Fruit fly (Drosophila melanogaster) whole organism, embryonic: ENCODE measurements around the gene CG13250.
A peak's percentile ranks its signal among the peaks of the same experiment; 100 is the strongest.

ENCODE experiments used
- Abd-B ChIP-seq: fragments of 200-800 bp; sonication (Bioruptor generic); optimal IDR thresholded peaks from 2 replicates; lab custom pipeline; 2018; ENCODE audit warnings: missing biosample characterization, mild to moderate bottlenecking, missing genetic modification characterization, moderate library complexity
- Aef1 ChIP-seq: fragments of 200-800 bp; sonication (Bioruptor generic); IDR thresholded peaks from 3 replicates; pipeline ENCODE4 v1.3.6; 2022; ENCODE audit warnings: missing biosample characterization, missing genetic modification characterization
- Antp ChIP-seq: fragments of 200-800 bp; sonication (Bioruptor generic); optimal IDR thresholded peaks from 3 replicates; lab custom pipeline; 2016; ENCODE audit warnings: missing biosample characterization, missing genetic modification characterization
- Bgb ChIP-seq: fragments of 200-800 bp; sonication (Bioruptor generic); IDR thresholded peaks from 2 replicates; pipeline ENCODE4 v1.3.6; 2022; ENCODE audit warnings: missing biosample characterization, missing genetic modification characterization; ENCODE audit not compliant: partially characterized antibody
- CG10147 ChIP-seq: fragments of 200-800 bp; sonication (Bioruptor generic); optimal IDR thresholded peaks from 2 replicates; lab custom pipeline; 2019; ENCODE audit warnings: missing biosample characterization, mild to moderate bottlenecking, missing genetic modification characterization, moderate library complexity
- CG10274 ChIP-seq: fragments of 200-800 bp; sonication (Bioruptor generic); optimal IDR thresholded peaks from 3 replicates; lab custom pipeline; 2017; ENCODE audit warnings: missing biosample characterization, mild to moderate bottlenecking, missing genetic modification characterization
- CG10654 ChIP-seq: fragments of 200-800 bp; sonication (Bioruptor generic); optimal IDR thresholded peaks from 2 replicates; lab custom pipeline; 2016; ENCODE audit warnings: missing biosample characterization, missing genetic modification characterization
- CG11085 ChIP-seq: fragments of 200-800 bp; sonication (Bioruptor generic); IDR thresholded peaks from 2 replicates; pipeline ENCODE4 v1.3.6; 2022; ENCODE audit warnings: missing biosample characterization, missing genetic modification characterization
- CG11093 ChIP-seq: fragments of 200-800 bp; sonication (Bioruptor generic); IDR thresholded peaks from 3 replicates; pipeline ENCODE4 v1.3.6; 2022; ENCODE audit warnings: missing biosample characterization, missing genetic modification characterization
- CG14710 ChIP-seq: fragments of 200-800 bp; sonication (Bioruptor generic); optimal IDR thresholded peaks from 3 replicates; lab custom pipeline; 2019; ENCODE audit warnings: missing biosample characterization, mild to moderate bottlenecking, missing genetic modification characterization, moderate library complexity
- CG16815 ChIP-seq: fragments of 200-800 bp; sonication (Bioruptor generic); optimal IDR thresholded peaks from 3 replicates; lab custom pipeline; 2017; ENCODE audit warnings: missing biosample characterization, mild to moderate bottlenecking, missing genetic modification characterization
- CG17359 ChIP-seq: fragments of 200-800 bp; sonication (Bioruptor generic); optimal IDR thresholded peaks from 3 replicates; lab custom pipeline; 2018; ENCODE audit warnings: missing biosample characterization, mild to moderate bottlenecking, missing genetic modification characterization, moderate library complexity
- CG17361 ChIP-seq: fragments of 200-800 bp; sonication (Bioruptor generic); IDR thresholded peaks from 3 replicates; pipeline ENCODE4 v1.3.6; 2022; ENCODE audit warnings: missing biosample characterization, missing genetic modification characterization
- CG2678 ChIP-seq: fragments of 200-800 bp; sonication (Bioruptor generic); optimal IDR thresholded peaks from 3 replicates; lab custom pipeline; 2019; ENCODE audit warnings: missing biosample characterization, mild to moderate bottlenecking, missing genetic modification characterization, moderate library complexity
- CG2712 ChIP-seq: fragments of 200-800 bp; optimal IDR thresholded peaks from 3 replicates; lab custom pipeline; 2019; ENCODE audit warnings: missing biosample characterization, mild to moderate bottlenecking, missing genetic modification characterization, moderate library complexity
- CG2875 ChIP-seq: fragments of 200-800 bp; sonication (Bioruptor generic); optimal IDR thresholded peaks from 2 replicates; lab custom pipeline; 2017; ENCODE audit warnings: missing biosample characterization, mild to moderate bottlenecking, missing genetic modification characterization, missing genetic modification reagents
- CG3838 ChIP-seq: fragments of 200-800 bp; sonication (Bioruptor generic); optimal IDR thresholded peaks from 3 replicates; lab custom pipeline; 2016; ENCODE audit warnings: missing biosample characterization, missing genetic modification characterization
- CG42726 ChIP-seq: fragments of 200-800 bp; sonication (Bioruptor generic); IDR thresholded peaks from 2 replicates; pipeline ENCODE4 v1.3.6; 2022; ENCODE audit warnings: missing biosample characterization, missing genetic modification characterization; ENCODE audit not compliant: partially characterized antibody
- CG4730 ChIP-seq: fragments of 200-800 bp; sonication (Bioruptor generic); IDR thresholded peaks from 2 replicates; pipeline ENCODE4 v1.3.6; 2022; ENCODE audit warnings: missing biosample characterization, missing genetic modification characterization
- CG5180 ChIP-seq: fragments of 200-800 bp; sonication (Bioruptor generic); optimal IDR thresholded peaks from 3 replicates; lab custom pipeline; 2017; ENCODE audit warnings: missing biosample characterization, missing genetic modification characterization, mild to moderate bottlenecking, moderate library complexity, missing genetic modification reagents
- CG7556 ChIP-seq: fragments of 200-800 bp; sonication (Bioruptor generic); optimal IDR thresholded peaks from 2 replicates; lab custom pipeline; 2017; ENCODE audit warnings: missing biosample characterization, mild to moderate bottlenecking, missing genetic modification characterization
- CG7839 ChIP-seq: fragments of 200-800 bp; sonication (Bioruptor generic); optimal IDR thresholded peaks from 3 replicates; lab custom pipeline; 2018; ENCODE audit warnings: missing biosample characterization, mild to moderate bottlenecking, missing genetic modification characterization, moderate library complexity
- CG9609 ChIP-seq: fragments of 200-800 bp; sonication (Bioruptor generic); optimal IDR thresholded peaks from 3 replicates; lab custom pipeline; 2016; ENCODE audit warnings: missing biosample characterization, missing genetic modification characterization
- CG9797 ChIP-seq: fragments of 200-800 bp; sonication (Bioruptor generic); optimal IDR thresholded peaks from 3 replicates; lab custom pipeline; 2018; ENCODE audit warnings: missing biosample characterization, mild to moderate bottlenecking, missing genetic modification characterization
- CkIIα-i1 ChIP-seq: fragments of 200-800 bp; sonication (Bioruptor generic); IDR thresholded peaks from 2 replicates; pipeline ENCODE4 v1.3.6; 2022; ENCODE audit warnings: missing biosample characterization, missing genetic modification characterization
- CoRest ChIP-seq: fragments of 200-800 bp; sonication (Bioruptor generic); optimal IDR thresholded peaks from 3 replicates; lab custom pipeline; 2018; ENCODE audit warnings: missing biosample characterization, mild to moderate bottlenecking, missing genetic modification characterization, moderate library complexity
- Dbx ChIP-seq: fragments of 200-800 bp; sonication (Bioruptor generic); IDR thresholded peaks from 3 replicates; pipeline ENCODE4 v1.3.6; 2022; ENCODE audit warnings: missing biosample characterization, missing genetic modification characterization
- Dref ChIP-seq: fragments of 200-800 bp; sonication (Bioruptor generic); IDR thresholded peaks from 2 replicates; pipeline ENCODE4 v1.3.6; 2022; ENCODE audit warnings: missing biosample characterization, missing genetic modification characterization
- Elba2 ChIP-seq: fragments of 200-800 bp; sonication (Bioruptor generic); optimal IDR thresholded peaks from 3 replicates; lab custom pipeline; 2016; ENCODE audit warnings: missing biosample characterization, missing genetic modification characterization
- Ets65A ChIP-seq: fragments of 200-800 bp; sonication (Bioruptor generic); peaks from one replicate; lab custom pipeline; 2016; ENCODE audit warnings: missing biosample characterization, missing genetic modification characterization
- H2.0 ChIP-seq: fragments of 200-800 bp; sonication (Bioruptor generic); IDR thresholded peaks from 2 replicates; pipeline ENCODE4 v1.3.6; 2022; ENCODE audit warnings: missing biosample characterization, missing genetic modification characterization
- HmgZ ChIP-seq: fragments of 200-800 bp; sonication (Bioruptor generic); optimal IDR thresholded peaks from 2 replicates; lab custom pipeline; 2018; ENCODE audit warnings: missing biosample characterization, mild to moderate bottlenecking, missing genetic modification characterization
- MBD-R2 ChIP-seq: fragments of 200-800 bp; sonication (Bioruptor generic); IDR thresholded peaks from 2 replicates; pipeline ENCODE4 v1.3.6; 2022; ENCODE audit warnings: missing biosample characterization, missing genetic modification characterization
- NK7.1 ChIP-seq: fragments of 200-800 bp; sonication (Bioruptor generic); optimal IDR thresholded peaks from 3 replicates; lab custom pipeline; 2016; ENCODE audit warnings: missing biosample characterization, missing genetic modification characterization
- Rx ChIP-seq: fragments of 200-800 bp; sonication (Bioruptor generic); IDR thresholded peaks from 2 replicates; pipeline ENCODE4 v1.3.6; 2022; ENCODE audit warnings: missing biosample characterization, missing genetic modification characterization
- Stat92E ChIP-seq, 3 experiments: fragments of >200 bp in 2 of 3; fragments of 200-800 bp in 1 of 3; sonication (Bioruptor generic) in 1 of 3; optimal IDR thresholded peaks; 2 replicates each; lab custom pipeline; 2017 to 2019; ENCODE audit warnings: missing biosample characterization in 3 of 3, missing genetic modification characterization in 3 of 3, mild to moderate bottlenecking in 1 of 3, moderate library complexity in 1 of 3
- YL-1 ChIP-seq: fragments of 200-800 bp; sonication (Bioruptor generic); optimal IDR thresholded peaks from 3 replicates; lab custom pipeline; 2017; ENCODE audit warnings: missing biosample characterization, mild to moderate bottlenecking, missing genetic modification characterization
- bcd ChIP-seq: fragments of 200-800 bp; sonication (Bioruptor generic); optimal IDR thresholded peaks from 2 replicates; lab custom pipeline; 2017; ENCODE audit warnings: missing biosample characterization, mild to moderate bottlenecking, missing genetic modification characterization
- dan ChIP-seq: fragments of 200-800 bp; sonication (Bioruptor generic); IDR thresholded peaks from 2 replicates; pipeline ENCODE4 v1.3.6; 2022; ENCODE audit warnings: missing biosample characterization, missing genetic modification characterization
- lov ChIP-seq, 2 experiments: fragments of 200-800 bp in 1 of 2; fragments of >200 bp in 1 of 2; sonication (Bioruptor generic) in 1 of 2; IDR thresholded peaks in 1 of 2; optimal IDR thresholded peaks in 1 of 2; 2 replicates in 1 of 2; 3 replicates in 1 of 2; pipeline versions ENCODE4 v1.3.6 to Lab custom; 2017 to 2022; ENCODE audit warnings: missing biosample characterization in 1 of 2, missing genetic modification characterization in 1 of 2
- nmo ChIP-seq: fragments of 200-800 bp; sonication (Bioruptor generic); optimal IDR thresholded peaks from 2 replicates; lab custom pipeline; 2018; ENCODE audit warnings: missing biosample characterization, mild to moderate bottlenecking, missing genetic modification characterization, moderate library complexity
- otp ChIP-seq: fragments of 200-800 bp; sonication (Bioruptor generic); IDR thresholded peaks from 3 replicates; pipeline ENCODE4, ENCODE4 v1.3.6; 2022; ENCODE audit warnings: missing biosample characterization, missing genetic modification characterization
- ranshi ChIP-seq: fragments of 200-800 bp; sonication (Bioruptor generic); IDR thresholded peaks from 2 replicates; pipeline ENCODE4 v1.3.6; 2022; ENCODE audit warnings: missing biosample characterization, missing genetic modification characterization
- sc ChIP-seq, 3 experiments: fragments of >200 bp in 2 of 3; fragments of 200-800 bp in 1 of 3; sonication (Bioruptor generic) in 1 of 3; optimal IDR thresholded peaks; 2 replicates in 2 of 3; 3 replicates in 1 of 3; lab custom pipeline; 2017; ENCODE audit warnings: mild to moderate bottlenecking in 1 of 3, missing biosample characterization in 1 of 3, missing genetic modification characterization in 1 of 3, missing genetic modification reagents in 1 of 3
- shn ChIP-seq: fragments of 200-800 bp; sonication (Bioruptor generic); optimal IDR thresholded peaks from 3 replicates; lab custom pipeline; 2016; ENCODE audit warnings: missing biosample characterization, missing genetic modification characterization
- stwl ChIP-seq: fragments of 200-800 bp; sonication (Bioruptor generic); optimal IDR thresholded peaks from 3 replicates; lab custom pipeline; 2018; ENCODE audit warnings: missing biosample characterization, mild to moderate bottlenecking, missing genetic modification characterization, moderate library complexity
- trem ChIP-seq: fragments of 200-800 bp; optimal IDR thresholded peaks from 3 replicates; lab custom pipeline; 2019; ENCODE audit warnings: missing biosample characterization, mild to moderate bottlenecking, missing genetic modification characterization, moderate library complexity
- ttk ChIP-seq: fragments of 200-800 bp; sonication (Bioruptor generic); IDR thresholded peaks from 2 replicates; pipeline ENCODE4 v2.1.2; 2022; ENCODE audit warnings: missing biosample characterization, missing genetic modification characterization
- twi ChIP-seq: fragments of 200-800 bp; optimal IDR thresholded peaks from 2 replicates; lab custom pipeline; 2019; ENCODE audit warnings: missing biosample characterization, mild to moderate bottlenecking, missing genetic modification characterization, moderate library complexity
- z ChIP-seq: fragments of 200-800 bp; sonication (Bioruptor generic); IDR thresholded peaks from 3 replicates; pipeline ENCODE4 v1.3.6; 2022; ENCODE audit warnings: missing biosample characterization, missing genetic modification characterization

The CG13250 gene

DNA sequence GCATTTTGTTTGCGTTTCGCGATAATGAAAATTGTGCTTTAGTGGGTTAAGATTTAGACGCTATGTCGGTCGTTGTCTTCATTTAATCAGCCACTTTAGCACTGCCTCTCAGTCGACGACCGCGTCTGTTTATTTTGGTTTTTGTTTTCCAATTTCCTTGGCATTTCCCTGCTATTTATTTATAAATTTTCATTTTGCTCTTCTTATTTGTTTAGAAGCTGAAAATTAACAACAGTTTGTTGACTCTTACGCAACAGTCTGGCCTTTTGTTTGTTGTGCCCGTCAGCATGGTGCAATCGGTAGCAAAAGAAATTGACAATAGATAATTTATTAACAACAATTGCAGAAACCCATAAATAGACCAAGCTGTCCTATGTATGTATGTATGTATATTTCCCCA is 26.0 kb upstream of the CG13250 start (continued):
- TF ChIP-seq Stat92E (GFP tag; optimal IDR thresholded peaks at IDR 0.05; lab: Kevin White, UChicago), result no peak
- no peak for TF ChIP-seq Antp (GFP tag; lab: Kevin White, UChicago)
- TF ChIP-seq H2.0 (GFP tag; lab: Robert Waterston, UW), result no peak
- no peak for TF ChIP-seq CkIIα-i1
- TF ChIP-seq CG16815 (GFP tag; lab: Kevin White, UChicago), result no peak
- TF ChIP-seq trem (tag; lab: Kevin White, UChicago), result peak; percentile 10
- peak; percentile 10 for TF ChIP-seq CG14710
- TF ChIP-seq YL-1, result no peak
- no peak for TF ChIP-seq NK7.1
- TF ChIP-seq CG11093 (GFP tag; lab: Robert Waterston, UW), result no peak
- no peak for TF ChIP-seq bcd (GFP tag; lab: Kevin White, UChicago)
- no peak for TF ChIP-seq CG10274 (GFP tag; lab: Kevin White, UChicago)
- no peak for TF ChIP-seq CG7556
- peak; percentile 20 for TF ChIP-seq CG2678 (tag; lab: Kevin White, UChicago)
- no peak for TF ChIP-seq CG11085
- no peak for TF ChIP-seq CG2712 (tag; lab: Kevin White, UChicago)
- TF ChIP-seq CG17361, result no peak
- no peak for TF ChIP-seq Aef1
- TF ChIP-seq CG17359 (tag; lab: Kevin White, UChicago), result peak; percentile 39
- no peak for TF ChIP-seq CG3838 (GFP tag; lab: Kevin White, UChicago)
- no peak for TF ChIP-seq stwl (tag; lab: Kevin White, UChicago)
- no peak for TF ChIP-seq dan (GFP tag; lab: Robert Waterston, UW)
- no peak for TF ChIP-seq Elba2 (GFP tag; lab: Kevin White, UChicago)
- TF ChIP-seq ranshi, result no peak
- TF ChIP-seq CG4730, result no peak
- no peak for TF ChIP-seq CG9609 (GFP tag; lab: Kevin White, UChicago)
- no peak for TF ChIP-seq CG10654 (GFP tag; lab: Kevin White, UChicago)
- no peak for TF ChIP-seq CG10147 (GFP tag; lab: Kevin White, UChicago)
- no peak for TF ChIP-seq CG9797 (GFP tag; lab: Kevin White, UChicago)
- no peak for TF ChIP-seq Abd-B (GFP tag; lab: Kevin White, UChicago)
- no peak for TF ChIP-seq Ets65A (GFP tag; lab: Kevin White, UChicago)
- TF ChIP-seq otp (GFP tag; lab: Robert Waterston, UW), result 0 out of 3 replicates have a peak, but pooled peaks have one; percentile 28
- no peak for TF ChIP-seq CG42726 (GFP tag; lab: Robert Waterston, UW)
- TF ChIP-seq Rx (GFP tag; lab: Robert Waterston, UW), result 0 out of 2 replicates have a peak, but pooled peaks have one; percentile 6
- TF ChIP-seq z, result no peak
- TF ChIP-seq Bgb (GFP tag; lab: Robert Waterston, UW), result no peak
- TF ChIP-seq nmo (GFP tag; lab: Kevin White, UChicago), result no peak
- 0 out of 3 replicates have a peak, but pooled peaks have one; percentile 40 for TF ChIP-seq Dbx (GFP tag; lab: Robert Waterston, UW)
- TF ChIP-seq CG7839, result no peak
- TF ChIP-seq Dref (GFP tag; lab: Robert Waterston, UW), result no peak
- TF ChIP-seq ttk, result no peak
- TF ChIP-seq CG2875 (GFP tag; lab: Kevin White, UChicago), result no peak
- no peak for TF ChIP-seq CG5180 (GFP tag; lab: Kevin White, UChicago)
- TF ChIP-seq CoRest (tag; lab: Kevin White, UChicago), result no peak
- TF ChIP-seq HmgZ, result no peak
- TF ChIP-seq MBD-R2 (GFP tag; lab: Robert Waterston, UW), result no peak; the same call in 1 of the 2 replicates
- no peak for TF ChIP-seq lov (optimal IDR thresholded peaks at IDR 0.05; lab: Kevin White, UChicago)
- TF ChIP-seq lov (GFP tag; IDR thresholded peaks at IDR 0.05; lab: Robert Waterston, UW), result 0 out of 3 replicates have a peak, but pooled peaks have one; percentile 43
- TF ChIP-seq sc (optimal IDR thresholded peaks at IDR 0.05; lab: Kevin White, UChicago), result no peak
- TF ChIP-seq sc (GFP tag; optimal IDR thresholded peaks at IDR 0.05; lab: Kevin White, UChicago), result no peak
- no peak for TF ChIP-seq shn
- TF ChIP-seq twi (tag; lab: Kevin White, UChicago), result no peak
